Fruit fly (Drosophila melanogaster): ENCODE data around the gene CG32440.

Gene CG32440

dm6 chr3L:21321807-21322503, 38.0 kb upstream of the CG32440 start (continued):
- TF ChIP-seq CG11762 (GFP tag; optimal IDR thresholded peaks at IDR 0.05; ENCODE audit: insufficient read depth) (no peak), CG8632 (GFP tag; optimal IDR thresholded peaks at IDR 0.05) (peak; percentile 19), Eip78C (GFP tag) (no peak), topi (GFP tag; optimal IDR thresholded peaks at IDR 0.05) (peak; percentile 50), spab (GFP tag; optimal IDR thresholded peaks at IDR 0.05) (no peak), vri (GFP tag; optimal IDR thresholded peaks at IDR 0.05) (no peak), esn (GFP tag; optimal IDR thresholded peaks at IDR 0.05) (no peak), CG3919 (GFP tag; optimal IDR thresholded peaks at IDR 0.05) (peak; percentile 39), fd59A (GFP tag; optimal IDR thresholded peaks at IDR 0.05) (peak; percentile 17), Sox102F (GFP tag; optimal IDR thresholded peaks at IDR 0.05) (no peak), Met (GFP tag; optimal IDR thresholded peaks at IDR 0.05) (peak; percentile 54), CG6276 (GFP tag; optimal IDR thresholded peaks at IDR 0.05) (peak; percentile 52)

dm6 chr3L:21324724-21325123, 35.3 kb upstream of the CG32440 start:
- TF ChIP-seq Sox14 (GFP tag; optimal IDR thresholded peaks at IDR 0.05), result no peak

- TF ChIP-seq dsx (GFP tag; optimal IDR thresholded peaks at IDR 0.05; ENCODE audit: poor library complexity, severe bottlenecking) (no peak), CG11902 (GFP tag; optimal IDR thresholded peaks at IDR 0.05) (no peak), Sox15 (GFP tag; optimal IDR thresholded peaks at IDR 0.05) (no peak), Hr38 (GFP tag; optimal IDR thresholded peaks at IDR 0.05) (no peak), Eip75B (GFP tag; optimal IDR thresholded peaks at IDR 0.05) (no peak), Eip78C (GFP tag) (no peak), net (GFP tag; optimal IDR thresholded peaks at IDR 0.05) (no peak)
These were observed 24.9 kb upstream of the CG32440 start, which contains the start of gene Tsr1 for dm6 chr3L:21334999-21335631. Gene Tsr1 (plus strand): TSS chr3L:21335215.

- TF ChIP-seq fd59A (GFP tag; optimal IDR thresholded peaks at IDR 0.05), result no peak
- TF ChIP-seq vri (GFP tag; optimal IDR thresholded peaks at IDR 0.05), result peak; percentile 91
These were observed 17.4 kb upstream of the CG32440 start for dm6 chr3L:21342592-21342991.

- TF ChIP-seq Lpt (GFP tag; optimal IDR thresholded peaks at IDR 0.05) (no peak), Sox14 (GFP tag; optimal IDR thresholded peaks at IDR 0.05) (peak; percentile 92), CG11902 (GFP tag; optimal IDR thresholded peaks at IDR 0.05) (no peak), CG6854 (GFP tag; optimal IDR thresholded peaks at IDR 0.05) (no peak), spab (GFP tag; optimal IDR thresholded peaks at IDR 0.05) (no peak), CG6163 (GFP tag; IDR thresholded peaks at IDR 0.05) (0 out of 3 replicates have a peak, but pooled peaks have one; percentile 29), dsx (GFP tag; optimal IDR thresholded peaks at IDR 0.05; ENCODE audit: poor library complexity, severe bottlenecking) (no peak), pdm3 (GFP tag; optimal IDR thresholded peaks at IDR 0.05) (no peak), CG7368 (GFP tag; optimal IDR thresholded peaks at IDR 0.05) (no peak), CG15336 (GFP tag; IDR thresholded peaks at IDR 0.05) (peak; percentile 49), CG3919 (GFP tag; optimal IDR thresholded peaks at IDR 0.05) (no peak), net (GFP tag; optimal IDR thresholded peaks at IDR 0.05) (no peak), CG34406 (GFP tag; optimal IDR thresholded peaks at IDR 0.05) (no peak), CG31627 (GFP tag; optimal IDR thresholded peaks at IDR 0.05) (no peak), Sox15 (GFP tag; optimal IDR thresholded peaks at IDR 0.05) (no peak), eg (GFP tag; IDR thresholded peaks at IDR 0.05) (no peak; the same call in 2 of the 3 replicates), vri (GFP tag; optimal IDR thresholded peaks at IDR 0.05) (peak; percentile 17), fkh (GFP tag; optimal IDR thresholded peaks at IDR 0.05) (no peak), esn (GFP tag; optimal IDR thresholded peaks at IDR 0.05) (peak; percentile 15)
These were observed 16.5 kb upstream of the CG32440 start, which contains the start of the genes Tbc1d8-9 and CG32436 for dm6 chr3L:21343254-21344083. Gene Tbc1d8-9 (minus strand): TSS chr3L:21343716. Gene CG32436 (plus strand): TSS chr3L:21344033.

Measured in whole organism, prepupa.